Fruit fly (Drosophila melanogaster) whole organism, wandering third instar larva: Measurements from ENCODE around the gene betaNACtes1.

Source experiments
- Abd-B ChIP-seq: fragments of >200 bp; optimal IDR thresholded peaks from 2 replicates; lab custom pipeline; 2017; ENCODE audit warnings: missing biosample characterization, missing genetic modification characterization
- CG9705 ChIP-seq: fragments of 200-800 bp; sonication (Bioruptor generic); optimal IDR thresholded peaks from 2 replicates; lab custom pipeline; 2018; ENCODE audit warnings: missing biosample characterization, mild to moderate bottlenecking, missing genetic modification characterization
- CrebA ChIP-seq: fragments of 200-800 bp; sonication (Bioruptor generic); optimal IDR thresholded peaks from 2 replicates; lab custom pipeline; 2016; ENCODE audit warnings: missing biosample characterization, mild to moderate bottlenecking, missing genetic modification characterization, borderline replicate concordance
- Dif ChIP-seq: fragments of 200-275, 200-300 bp; sonication (Bioruptor generic); optimal IDR thresholded peaks from 2 replicates; lab custom pipeline; 2018; ENCODE audit warnings: missing biosample characterization, missing genetic modification characterization; ENCODE audit not compliant: partially characterized antibody
- HLH106 ChIP-seq: fragments of 200-800 bp; optimal IDR thresholded peaks from 3 replicates; lab custom pipeline; 2019; ENCODE audit warnings: missing biosample characterization, mild to moderate bottlenecking, missing genetic modification characterization, moderate library complexity
- Hnf4 ChIP-seq: fragments of 200-800 bp; sonication (Bioruptor generic); optimal IDR thresholded peaks from 2 replicates; lab custom pipeline; 2016; ENCODE audit warnings: missing biosample characterization, mild to moderate bottlenecking, missing genetic modification characterization
- Hr78 ChIP-seq: fragments of >200 bp; optimal IDR thresholded peaks from 2 replicates; lab custom pipeline; 2017; ENCODE audit warnings: missing biosample characterization, missing genetic modification characterization
- Hr83 ChIP-seq: fragments of 200-300 bp; sonication (Bioruptor generic); optimal IDR thresholded peaks from 2 replicates; lab custom pipeline; 2016; ENCODE audit warnings: missing biosample characterization, mild to moderate bottlenecking, missing genetic modification characterization, moderate library complexity; ENCODE audit not compliant: poor library complexity, severe bottlenecking
- Jra ChIP-seq: sonication (Bioruptor generic); optimal IDR thresholded peaks from 2 replicates; lab custom pipeline; 2016; ENCODE audit warnings: missing biosample characterization, missing genetic modification characterization
- N ChIP-seq: fragments of >200 bp; optimal IDR thresholded peaks from 2 replicates; lab custom pipeline; 2018; ENCODE audit warnings: missing biosample characterization, missing external identifiers, missing genetic modification characterization
- OdsH ChIP-seq: fragments of 200-800 bp; sonication (Bioruptor generic); optimal IDR thresholded peaks from 2 replicates; lab custom pipeline; 2016; ENCODE audit warnings: missing biosample characterization, mild to moderate bottlenecking, missing genetic modification characterization
- Rel ChIP-seq, 2 experiments: fragments of 200-800 bp; sonication (Bioruptor generic) in 1 of 2; optimal IDR thresholded peaks; 2 replicates in 1 of 2; 3 replicates in 1 of 2; lab custom pipeline; 2016 to 2019; ENCODE audit warnings: mild to moderate bottlenecking in 2 of 2, missing biosample characterization in 2 of 2, missing genetic modification characterization in 2 of 2, moderate library complexity in 1 of 2
- Vsx2 ChIP-seq: fragments of 200-300, 225-300 bp; sonication (Bioruptor generic); optimal IDR thresholded peaks from 2 replicates; lab custom pipeline; 2018; ENCODE audit warnings: missing biosample characterization, missing genetic modification characterization; ENCODE audit not compliant: partially characterized antibody
- brk ChIP-seq: fragments of 200-800 bp; sonication (Bioruptor generic); optimal IDR thresholded peaks from 2 replicates; lab custom pipeline; 2016; ENCODE audit warnings: missing biosample characterization, mild to moderate bottlenecking, missing genetic modification characterization
- dl ChIP-seq, 2 experiments: fragments of 175-275, 200-275 bp in 1 of 2; fragments of 200-275 bp in 1 of 2; sonication (Bioruptor generic); optimal IDR thresholded peaks; lab custom pipeline; 2018; ENCODE audit warnings: mild to moderate bottlenecking in 2 of 2, missing biosample characterization in 2 of 2, missing genetic modification characterization in 2 of 2, moderate library complexity in 2 of 2; ENCODE audit not compliant: partially characterized antibody in 2 of 2, insufficient read depth in 1 of 2
- dmrt93B ChIP-seq: fragments of 200-800 bp; sonication (Bioruptor generic); optimal IDR thresholded peaks from 2 replicates; lab custom pipeline; 2018; ENCODE audit warnings: missing biosample characterization, mild to moderate bottlenecking, missing genetic modification characterization
- dsf ChIP-seq: sonication (Bioruptor generic); optimal IDR thresholded peaks from 2 replicates; lab custom pipeline; 2016; ENCODE audit warnings: missing biosample characterization, missing genetic modification characterization, borderline replicate concordance
- ey ChIP-seq: fragments of 200-800 bp; sonication (Bioruptor generic); optimal IDR thresholded peaks from 2 replicates; lab custom pipeline; 2016; ENCODE audit warnings: missing biosample characterization, missing genetic modification characterization
- foxo ChIP-seq, 2 experiments: fragments of 200-800 bp; sonication (Bioruptor generic); optimal IDR thresholded peaks; 2 replicates in 1 of 2; 3 replicates in 1 of 2; lab custom pipeline; 2016 to 2017; ENCODE audit warnings: missing biosample characterization in 2 of 2, missing genetic modification characterization in 2 of 2
- lola ChIP-seq: fragments of >200 bp; optimal IDR thresholded peaks from 2 replicates; lab custom pipeline; 2017; ENCODE audit warnings: missing biosample characterization, missing genetic modification characterization
- pan ChIP-seq: fragments of >200 bp; optimal IDR thresholded peaks from 2 replicates; lab custom pipeline; 2017
- psq ChIP-seq: fragments of 200-800 bp; sonication (Bioruptor generic); optimal IDR thresholded peaks from 3 replicates; lab custom pipeline; 2017; ENCODE audit warnings: missing biosample characterization, mild to moderate bottlenecking, missing genetic modification characterization, moderate library complexity
- rgr ChIP-seq: fragments of 200-800 bp; sonication (Bioruptor generic); optimal IDR thresholded peaks from 3 replicates; lab custom pipeline; 2016; ENCODE audit warnings: missing biosample characterization, mild to moderate bottlenecking, missing genetic modification characterization
- sv ChIP-seq: fragments of 200-800 bp; sonication (Bioruptor generic); optimal IDR thresholded peaks from 3 replicates; lab custom pipeline; 2016; ENCODE audit warnings: missing biosample characterization, missing genetic modification characterization
- tai ChIP-seq: sonication (Bioruptor generic); optimal IDR thresholded peaks from 2 replicates; lab custom pipeline; 2016; ENCODE audit warnings: missing biosample characterization, missing genetic modification characterization
- usp ChIP-seq: fragments of >200 bp; optimal IDR thresholded peaks from 2 replicates; lab custom pipeline; 2017; ENCODE audit warnings: missing biosample characterization, missing genetic modification characterization
- woc ChIP-seq: sonication (Bioruptor generic); optimal IDR thresholded peaks from 2 replicates; lab custom pipeline; 2016; ENCODE audit warnings: missing biosample characterization, mild to moderate bottlenecking, missing genetic modification characterization

The betaNACtes1 gene

DNA sequence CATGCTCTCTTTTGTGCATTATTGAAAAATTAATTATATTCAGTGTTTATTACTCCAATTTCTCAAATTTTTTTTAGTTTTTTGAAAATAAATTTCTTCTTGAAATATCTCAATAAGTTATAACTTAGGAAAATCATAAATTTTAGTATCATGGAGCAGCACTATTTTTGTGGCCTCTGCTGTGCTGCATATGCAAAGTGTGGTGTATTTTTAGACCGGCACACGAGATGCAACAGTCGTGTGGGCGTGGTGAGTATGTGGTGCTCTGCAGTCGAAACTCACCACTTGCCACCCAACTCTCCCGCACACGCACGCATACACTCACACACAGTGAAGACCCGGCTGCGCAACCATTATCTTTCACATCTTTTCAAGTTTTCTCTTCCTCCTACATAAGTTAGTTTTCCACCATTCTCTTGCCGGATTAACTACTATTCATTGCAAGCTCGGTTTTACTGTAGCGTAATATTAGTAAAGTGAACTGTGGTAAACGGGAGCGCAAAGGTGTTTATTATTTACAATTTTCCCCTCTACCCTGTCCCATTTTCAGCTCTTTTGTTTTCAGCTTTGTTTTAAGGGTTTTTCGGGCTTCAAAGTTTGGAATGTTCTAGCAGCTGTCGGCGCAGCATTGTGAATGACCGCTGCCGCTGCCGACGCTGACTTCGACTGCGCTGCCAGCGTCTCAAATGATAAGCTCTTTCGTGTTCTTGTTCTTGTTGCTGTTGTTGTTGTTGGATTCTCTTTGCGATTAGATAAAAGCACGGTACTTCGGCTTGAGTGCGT, 36.2 kb upstream of the betaNACtes1 start (continued):
- no peak for TF ChIP-seq brk (GFP tag; lab: Kevin White, UChicago)
- no peak for TF ChIP-seq pan (lab: Kevin White, UChicago)
- TF ChIP-seq Rel (GFP tag; optimal IDR thresholded peaks at IDR 0.05; lab: Kevin White, UChicago) = no peak
- no peak for TF ChIP-seq Rel (tag; optimal IDR thresholded peaks at IDR 0.05; lab: Kevin White, UChicago)
- peak in 1 of 2 experiments; percentile 75 for TF ChIP-seq foxo (GFP tag; optimal IDR thresholded peaks at IDR 0.05; lab: Kevin White, UChicago)
- no peak for TF ChIP-seq Hr78 (GFP tag; lab: Kevin White, UChicago)
- TF ChIP-seq, all 38 proteins: peak for 12

DNA sequence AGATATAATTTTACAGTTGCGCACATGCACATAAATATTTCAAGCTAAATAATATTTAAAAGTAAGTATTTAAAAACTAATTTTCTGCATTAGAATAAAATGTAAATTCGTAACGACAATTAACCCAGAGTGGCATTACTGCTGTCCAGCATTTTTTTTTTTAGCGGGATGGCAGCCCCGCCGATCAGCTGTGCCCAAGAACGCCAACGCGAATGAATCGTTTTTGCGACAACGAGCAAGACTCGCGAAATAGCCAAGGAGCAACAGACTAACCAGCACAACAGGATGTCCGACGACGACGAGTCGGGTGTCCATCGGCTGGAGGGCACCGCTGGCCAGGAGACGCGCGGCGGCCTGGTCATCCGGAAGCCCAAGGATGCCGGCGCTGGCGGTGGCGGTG, 28.8 kb upstream of the betaNACtes1 start, which contains the start of gene Prp16:
TSS of gene Prp16 (plus strand) at position 185 of the 400 bp plus-strand sequence.
- TF ChIP-seq Rel (GFP tag; optimal IDR thresholded peaks at IDR 0.05; lab: Kevin White, UChicago) = no peak
- TF ChIP-seq Rel (tag; optimal IDR thresholded peaks at IDR 0.05; lab: Kevin White, UChicago) = no peak
- TF ChIP-seq HLH106 (tag; lab: Kevin White, UChicago) = no peak
- TF ChIP-seq Hnf4 (GFP tag; lab: Kevin White, UChicago) = no peak
- TF ChIP-seq sv (GFP tag; lab: Kevin White, UChicago) = no peak
- TF ChIP-seq usp = no peak
- TF ChIP-seq Abd-B (GFP tag; lab: Kevin White, UChicago) = no peak
- TF ChIP-seq Hr83 = no peak
- TF ChIP-seq rgr (GFP tag; lab: Kevin White, UChicago) = no peak
- TF ChIP-seq dl (GFP tag; optimal IDR thresholded peaks at IDR 0.05; lab: Kevin White, UChicago; ENCODE audit: insufficient read depth in 1 of 2, partially characterized antibody in 2 of 2) = no peak
- TF ChIP-seq tai = no peak
- TF ChIP-seq N = no peak
- no peak for TF ChIP-seq Hr78 (GFP tag; lab: Kevin White, UChicago)
- TF ChIP-seq foxo (GFP tag; optimal IDR thresholded peaks at IDR 0.05; lab: Kevin White, UChicago) = no peak
- no peak for TF ChIP-seq dsf (GFP tag; lab: Kevin White, UChicago)
- no peak for TF ChIP-seq OdsH (GFP tag; lab: Kevin White, UChicago)
- TF ChIP-seq ey = no peak
- TF ChIP-seq CrebA (GFP tag; lab: Kevin White, UChicago) = no peak
- TF ChIP-seq psq = no peak
- no peak for TF ChIP-seq lola (GFP tag; lab: Kevin White, UChicago)
- TF ChIP-seq dmrt93B (GFP tag; lab: Kevin White, UChicago) = no peak

dm6 chrX:14199967-14200531, 27.6 kb upstream of the betaNACtes1 start, which contains the start of gene CG11590:
Gene CG11590, plus strand, starts transcription at chrX:14200178.
- TF ChIP-seq Dif (peak; percentile 88), Vsx2 (GFP tag; lab: Kevin White, UChicago) (peak; percentile 96), Abd-B (GFP tag; lab: Kevin White, UChicago) (no peak), pan (lab: Kevin White, UChicago) (no peak), CG9705 (GFP tag; lab: Kevin White, UChicago) (no peak)

DNA sequence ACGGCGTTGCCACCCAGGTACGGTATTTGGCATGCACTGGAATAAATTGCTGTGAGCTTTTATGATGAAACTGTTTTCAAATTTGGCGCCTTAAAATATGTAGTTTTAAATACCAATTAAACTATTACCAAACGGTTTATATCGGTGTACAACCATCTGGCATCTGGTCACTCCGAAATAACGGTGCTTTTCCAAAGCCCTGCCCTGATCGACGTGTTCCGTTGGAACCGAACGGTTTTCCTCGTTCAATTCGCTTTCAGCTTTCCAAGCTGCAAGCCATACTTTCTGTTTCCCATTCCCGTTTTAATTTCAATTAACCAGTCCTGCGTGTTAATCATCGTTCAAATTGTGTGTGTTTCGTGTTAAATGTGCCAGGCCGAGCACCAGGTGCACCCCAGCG, 20.6 kb upstream of the betaNACtes1 start, which contains the start of gene yl:
TSS of gene yl (plus strand) at position 202 of the 400 bp plus-strand sequence.
- TF ChIP-seq foxo (GFP tag; optimal IDR thresholded peaks at IDR 0.05; lab: Kevin White, UChicago) (no peak), woc (no peak), Abd-B (GFP tag; lab: Kevin White, UChicago) (no peak)

DNA sequence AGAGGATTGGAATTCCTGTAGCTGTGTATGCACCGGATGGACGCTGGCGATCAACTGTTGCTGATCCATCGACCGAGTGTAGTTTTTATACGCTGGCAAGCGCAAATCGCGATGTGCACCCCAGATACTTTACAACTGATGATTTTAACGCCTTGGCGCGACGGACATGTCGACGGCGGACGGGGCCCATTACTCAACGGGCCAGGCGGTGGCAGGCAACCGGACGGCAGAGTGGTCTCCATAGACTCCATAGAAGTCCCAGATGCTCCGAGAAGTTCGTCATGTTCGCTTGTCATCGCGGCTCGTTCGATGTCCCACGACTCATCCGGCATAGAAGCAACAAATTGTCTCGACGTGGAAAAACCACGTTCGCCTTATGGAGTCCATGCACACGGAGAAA, 19.5 kb upstream of the betaNACtes1 start, which contains the start of gene CG13403:
TSS of gene CG13403 (minus strand) at position 101 of the 400 bp plus-strand sequence.
- TF ChIP-seq psq (no peak), foxo (GFP tag; optimal IDR thresholded peaks at IDR 0.05; lab: Kevin White, UChicago) (no peak), dsf (GFP tag; lab: Kevin White, UChicago) (no peak), Jra (GFP tag; lab: Kevin White, UChicago) (no peak), Vsx2 (GFP tag; lab: Kevin White, UChicago) (no peak), Abd-B (GFP tag; lab: Kevin White, UChicago) (no peak)
